Worm (Caenorhabditis elegans) whole organism, L1 larva: Measurements from ENCODE around the gene H10E21.5.

Source experiments
- ama-1 ChIP-seq: fragments of 150-350 bp; optimal IDR thresholded peaks from 2 replicates; lab custom pipeline; 2014
- ceh-82 ChIP-seq, 3 experiments: fragments of 150-350 bp in 1 of 3; sonication (generic microtip) in 2 of 3; optimal IDR thresholded peaks; 2 replicates each; lab custom pipeline; 2014 to 2017; ENCODE audit warnings: missing biosample characterization in 3 of 3, missing genetic modification characterization in 3 of 3
- elt-3 ChIP-seq, 6 experiments: fragments of 150-350 bp in 1 of 6; sonication (generic microtip); optimal IDR thresholded peaks; 2 replicates each; lab custom pipeline; 2017 to 2018; ENCODE audit warnings: missing biosample characterization in 6 of 6, missing genetic modification characterization in 6 of 6, inconsistent platforms in 1 of 6
- fkh-10 ChIP-seq: sonication (generic microtip); optimal IDR thresholded peaks from 2 replicates; lab custom pipeline; 2017; ENCODE audit warnings: missing biosample characterization, missing genetic modification reagents, missing genetic modification characterization
- lin-15B ChIP-seq: fragments of 150-350 bp; sonication (generic microtip); optimal IDR thresholded peaks from 3 replicates; lab custom pipeline; 2014; ENCODE audit warnings: missing biosample characterization, missing genetic modification characterization
- skn-1 ChIP-seq: fragments of 150-350 bp; optimal IDR thresholded peaks from 2 replicates; lab custom pipeline; 2014; ENCODE audit warnings: missing biosample characterization, missing genetic modification characterization

DNA sequence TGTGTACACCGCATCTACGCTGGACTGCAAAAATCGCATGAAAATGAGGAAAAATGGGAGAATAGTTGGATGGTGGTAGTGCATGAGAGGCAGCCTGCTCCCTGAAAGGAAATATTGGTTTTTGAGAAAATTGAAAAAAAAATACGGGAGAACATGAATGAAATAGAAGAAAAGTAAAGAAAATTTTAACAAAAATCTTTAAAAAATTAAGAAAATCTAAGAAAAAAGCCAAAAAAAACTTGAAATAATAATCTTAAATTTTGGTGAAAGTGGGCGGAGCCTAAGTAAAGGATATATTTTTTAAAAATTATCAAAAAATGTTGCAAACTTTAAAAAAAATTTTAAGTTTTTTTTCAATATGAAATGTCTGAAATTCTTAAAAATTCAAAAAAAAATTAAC, at the start of gene H10E21.5:
- no peak for TF ChIP-seq skn-1 (tag; lab: Kevin White, UChicago)
- no peak for TF ChIP-seq ceh-82 (tag; optimal IDR thresholded peaks at IDR 0.05; lab: Kevin White, UChicago)
- TF ChIP-seq fkh-10, result no peak
- no peak for TF ChIP-seq ama-1 (lab: Kevin White, UChicago)
- no peak for TF ChIP-seq lin-15B
- TF ChIP-seq elt-3 (tag; optimal IDR thresholded peaks at IDR 0.05; lab: Kevin White, UChicago), result no peak
